Worm (Caenorhabditis elegans) whole organism, L1 larva: ENCODE results near the gene K02D10.1.

Source experiments
- C04F5.9 ChIP-seq: sonication (generic microtip); optimal IDR thresholded peaks from 2 replicates; lab custom pipeline; 2016; ENCODE audit warnings: missing genetic modification characterization, missing compliant biosample characterization
- C16A3.4 ChIP-seq: fragments of 150-350 bp; optimal IDR thresholded peaks from 2 replicates; lab custom pipeline; 2014; ENCODE audit warnings: missing biosample characterization, missing genetic modification characterization
- aly-2 ChIP-seq: fragments of 150-350 bp; optimal IDR thresholded peaks from 2 replicates; lab custom pipeline; 2014; ENCODE audit warnings: missing biosample characterization, missing genetic modification characterization
- blmp-1 ChIP-seq: fragments of 150-350 bp; optimal IDR thresholded peaks from 2 replicates; lab custom pipeline; 2014; ENCODE audit warnings: missing biosample characterization, missing genetic modification characterization
- ceh-82 ChIP-seq, 3 experiments: fragments of 150-350 bp in 1 of 3; sonication (generic microtip) in 2 of 3; optimal IDR thresholded peaks; 2 replicates each; lab custom pipeline; 2014 to 2017; ENCODE audit warnings: missing biosample characterization in 3 of 3, missing genetic modification characterization in 3 of 3
- ceh-88 ChIP-seq: fragments of 200-800 bp; sonication (Bioruptor generic); IDR thresholded peaks from 2 replicates; pipeline ENCODE4 v1.3.6; 2022; ENCODE audit warnings: missing genetic modification characterization, missing compliant biosample characterization
- ceh-90 ChIP-seq: sonication (generic microtip); optimal IDR thresholded peaks from 2 replicates; lab custom pipeline; 2016; ENCODE audit warnings: missing genetic modification characterization, missing compliant biosample characterization
- dsc-1 ChIP-seq: sonication (generic microtip); optimal IDR thresholded peaks from 2 replicates; lab custom pipeline; 2016; ENCODE audit warnings: mild to moderate bottlenecking, missing genetic modification characterization, missing compliant biosample characterization
- efl-3 ChIP-seq: fragments of 200-800 bp; sonication (Bioruptor generic); optimal IDR thresholded peaks from 2 replicates; lab custom pipeline; 2018; ENCODE audit warnings: mild to moderate bottlenecking, missing genetic modification characterization, missing compliant biosample characterization
- egl-13 ChIP-seq: sonication (generic microtip); optimal IDR thresholded peaks from 2 replicates; lab custom pipeline; 2016; ENCODE audit warnings: missing genotype, missing genetic modification reagents, missing genetic modification characterization, missing compliant biosample characterization
- egl-27 ChIP-seq, 2 experiments: fragments of 150-350 bp in 1 of 2; sonication (generic microtip); optimal IDR thresholded peaks; 3 replicates each; lab custom pipeline; 2017 to 2018; ENCODE audit warnings: missing biosample characterization in 2 of 2, missing genetic modification characterization in 2 of 2, missing genetic modification reagents in 2 of 2
- elt-2 ChIP-seq: sonication (generic microtip); optimal IDR thresholded peaks from 2 replicates; lab custom pipeline; 2016; ENCODE audit warnings: missing genetic modification characterization, mild to moderate bottlenecking, inconsistent platforms, missing compliant biosample characterization, missing genetic modification reagents
- elt-3 ChIP-seq, 6 experiments: fragments of 150-350 bp in 1 of 6; sonication (generic microtip); optimal IDR thresholded peaks; 2 replicates each; lab custom pipeline; 2017 to 2018; ENCODE audit warnings: missing biosample characterization in 6 of 6, missing genetic modification characterization in 6 of 6, inconsistent platforms in 1 of 6
- fkh-10 ChIP-seq: sonication (generic microtip); optimal IDR thresholded peaks from 2 replicates; lab custom pipeline; 2017; ENCODE audit warnings: missing biosample characterization, missing genetic modification reagents, missing genetic modification characterization
- hpl-2 ChIP-seq: fragments of 150-350 bp; optimal IDR thresholded peaks from 2 replicates; lab custom pipeline; 2014; ENCODE audit warnings: missing biosample characterization, missing genetic modification reagents, missing genetic modification characterization
- lin-13 ChIP-seq: fragments of 150-350 bp; optimal IDR thresholded peaks from 2 replicates; lab custom pipeline; 2014; ENCODE audit warnings: missing biosample characterization, missing genetic modification reagents, missing genetic modification characterization
- lin-14 ChIP-seq: fragments of 200-800 bp; sonication (Bioruptor generic); optimal IDR thresholded peaks from 2 replicates; lab custom pipeline; 2018; ENCODE audit warnings: mild to moderate bottlenecking, missing genetic modification characterization, moderate library complexity, missing compliant biosample characterization
- lin-15B ChIP-seq: fragments of 150-350 bp; sonication (generic microtip); optimal IDR thresholded peaks from 3 replicates; lab custom pipeline; 2014; ENCODE audit warnings: missing biosample characterization, missing genetic modification characterization
- lin-35 ChIP-seq, 2 experiments: fragments of 150-350 bp; optimal IDR thresholded peaks; 2 replicates each; lab custom pipeline; 2014; ENCODE audit warnings: missing biosample characterization in 2 of 2, missing genetic modification characterization in 2 of 2, missing genetic modification reagents in 2 of 2
- lin-39 ChIP-seq: fragments of 150-350 bp; optimal IDR thresholded peaks from 2 replicates; lab custom pipeline; 2014; ENCODE audit warnings: missing biosample characterization, missing genetic modification reagents, missing genetic modification characterization
- mab-9 ChIP-seq: fragments of 200-800 bp; sonication (Bioruptor generic); IDR thresholded peaks from 2 replicates; pipeline ENCODE4 v1.3.6; 2022; ENCODE audit warnings: missing genetic modification reagents, missing genetic modification characterization, missing compliant biosample characterization
- mdl-1 ChIP-seq, 2 experiments: fragments of 150-350 bp; optimal IDR thresholded peaks; 2 replicates each; lab custom pipeline; 2014 to 2017; ENCODE audit warnings: missing biosample characterization in 2 of 2, missing genetic modification characterization in 2 of 2, inconsistent platforms in 1 of 2
- mep-1 ChIP-seq: fragments of 150-350 bp; optimal IDR thresholded peaks from 2 replicates; lab custom pipeline; 2014; ENCODE audit warnings: missing biosample characterization, missing genetic modification characterization
- nhr-19 ChIP-seq: fragments of 200-800 bp; sonication (Bioruptor generic); conservative IDR thresholded peaks from 2 replicates; pipeline ENCODE4 v1.3.6; 2022; ENCODE audit warnings: missing genetic modification characterization, missing compliant biosample characterization
- nhr-20 ChIP-seq: sonication (generic microtip); optimal IDR thresholded peaks from 2 replicates; lab custom pipeline; 2016; ENCODE audit warnings: mild to moderate bottlenecking, missing genetic modification characterization, missing compliant biosample characterization
- nhr-47 ChIP-seq: sonication (generic microtip); optimal IDR thresholded peaks from 2 replicates; lab custom pipeline; 2016; ENCODE audit warnings: mild to moderate bottlenecking, missing genetic modification characterization, moderate library complexity, missing compliant biosample characterization
- nhr-71 ChIP-seq: sonication (generic microtip); optimal IDR thresholded peaks from 2 replicates; lab custom pipeline; 2016; ENCODE audit warnings: mild to moderate bottlenecking, missing genetic modification characterization, moderate library complexity, missing compliant biosample characterization
- nhr-76 ChIP-seq: sonication (generic microtip); optimal IDR thresholded peaks from 2 replicates; lab custom pipeline; 2017; ENCODE audit warnings: missing biosample characterization, missing genetic modification characterization
- nhr-84 ChIP-seq: sonication (generic microtip); optimal IDR thresholded peaks from 2 replicates; lab custom pipeline; 2017; ENCODE audit warnings: missing biosample characterization, missing genetic modification characterization
- nhr-85 ChIP-seq: sonication (generic microtip); peaks from one replicate; lab custom pipeline; 2016; ENCODE audit warnings: missing genetic modification characterization, inconsistent platforms, missing compliant biosample characterization
- pax-3 ChIP-seq: fragments of 200-800 bp; sonication (Bioruptor generic); optimal IDR thresholded peaks from 2 replicates; lab custom pipeline; 2018; ENCODE audit warnings: mild to moderate bottlenecking, missing genetic modification characterization, moderate library complexity, missing compliant biosample characterization
- snu-23 ChIP-seq: sonication (generic microtip); optimal IDR thresholded peaks from 2 replicates; lab custom pipeline; 2016; ENCODE audit warnings: missing genetic modification characterization, missing compliant biosample characterization
- tlp-1 ChIP-seq: fragments of 150-350 bp; optimal IDR thresholded peaks from 2 replicates; lab custom pipeline; 2014; ENCODE audit warnings: missing biosample characterization, missing genetic modification characterization
- unc-130 ChIP-seq: fragments of 150-350 bp; optimal IDR thresholded peaks from 2 replicates; lab custom pipeline; 2017; ENCODE audit warnings: missing biosample characterization, missing genetic modification characterization, inconsistent platforms
- unc-30 ChIP-seq: sonication (generic microtip); optimal IDR thresholded peaks from 2 replicates; lab custom pipeline; 2017; ENCODE audit warnings: missing biosample characterization, missing genetic modification characterization
- unc-62 ChIP-seq: fragments of 150-350 bp; optimal IDR thresholded peaks from 2 replicates; lab custom pipeline; 2014; ENCODE audit warnings: missing biosample characterization, missing genetic modification reagents, missing genetic modification characterization
- unc-98 ChIP-seq: fragments of 200-800 bp; sonication (Bioruptor generic); IDR thresholded peaks from 2 replicates; pipeline ENCODE4 v1.3.6; 2022; ENCODE audit warnings: missing genetic modification characterization, missing compliant biosample characterization
- vab-15 ChIP-seq: sonication (generic microtip); optimal IDR thresholded peaks from 2 replicates; lab custom pipeline; 2017; ENCODE audit warnings: missing genotype, mild to moderate bottlenecking, missing genetic modification characterization, missing compliant biosample characterization
- zag-1 ChIP-seq: fragments of 150-350 bp; optimal IDR thresholded peaks from 2 replicates; lab custom pipeline; 2014; ENCODE audit warnings: missing biosample characterization, missing genetic modification characterization
- ztf-4 ChIP-seq: fragments of 150-350 bp; optimal IDR thresholded peaks from 2 replicates; lab custom pipeline; 2014; ENCODE audit warnings: missing biosample characterization, missing genetic modification characterization

The K02D10.1 gene

DNA sequence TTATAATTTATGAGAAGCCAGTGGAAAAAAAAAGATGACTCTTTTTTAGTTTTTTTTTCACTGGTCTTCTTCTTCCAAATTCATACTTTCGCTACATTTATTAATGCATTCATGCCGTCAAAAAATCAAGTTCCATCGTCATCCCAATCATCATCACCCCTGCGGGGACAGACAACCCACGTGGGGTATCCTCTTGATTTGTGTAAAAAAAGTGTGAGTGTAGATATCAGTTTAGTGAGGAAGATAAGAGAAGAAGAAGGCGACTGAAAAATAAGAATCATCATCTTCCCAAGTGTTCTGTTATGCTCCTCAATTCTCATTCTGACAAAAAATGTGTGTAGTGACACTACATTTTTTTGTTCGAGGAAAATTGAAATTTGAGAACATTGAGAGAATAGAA is 37.4 kb upstream of the K02D10.1 start (continued):
- no peak for TF ChIP-seq hpl-2 (GFP tag; lab: Kevin White, UChicago)
- TF ChIP-seq lin-14 (GFP tag; lab: Kevin White, UChicago): peak; percentile 50
- TF ChIP-seq elt-3 (tag; optimal IDR thresholded peaks at IDR 0.05; lab: Kevin White, UChicago): peak in 1 of 6 experiments; percentile 54
- no peak for TF ChIP-seq unc-130 (tag; lab: Kevin White, UChicago)
- no peak for TF ChIP-seq unc-30 (tag; lab: Kevin White, UChicago)
- no peak for TF ChIP-seq elt-2 (tag; lab: Kevin White, UChicago)
- TF ChIP-seq mab-9: no peak
- no peak for TF ChIP-seq unc-98 (GFP tag; lab: Robert Waterston, UW)
- no peak for TF ChIP-seq egl-27 (tag; optimal IDR thresholded peaks at IDR 0.05; lab: Kevin White, UChicago)
- peak in 1 of 2 experiments; percentile 40 for TF ChIP-seq lin-35 (GFP tag; optimal IDR thresholded peaks at IDR 0.05; lab: Kevin White, UChicago)
- peak; percentile 45 for TF ChIP-seq nhr-71
- TF ChIP-seq lin-13 (GFP tag; lab: Kevin White, UChicago): no peak
- TF ChIP-seq ceh-82 (tag; optimal IDR thresholded peaks at IDR 0.05; lab: Kevin White, UChicago): no peak

DNA sequence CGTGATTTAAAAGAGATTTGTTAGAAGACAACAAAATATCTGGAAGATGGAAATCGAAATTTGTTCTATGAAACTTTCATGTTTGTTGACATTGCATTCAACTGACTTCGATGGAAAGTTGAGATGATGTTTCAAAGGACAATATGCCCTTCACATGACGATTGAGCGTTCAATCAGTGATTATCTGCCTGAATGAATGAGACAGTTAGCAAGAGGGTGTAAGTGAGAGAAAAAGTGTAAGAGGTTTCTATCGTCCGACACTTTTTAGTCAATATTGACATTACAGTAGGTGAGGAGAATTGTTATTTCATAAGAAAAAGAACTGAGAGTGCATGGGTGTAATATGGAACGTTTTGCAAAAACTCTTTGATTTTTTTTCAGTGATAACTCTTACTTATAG is 36.1 kb upstream of the K02D10.1 start:
- TF ChIP-seq pax-3 (tag; lab: Kevin White, UChicago): no peak
- TF ChIP-seq nhr-71: peak; percentile 13
- TF ChIP-seq unc-62 (GFP tag; lab: Kevin White, UChicago): no peak
- no peak for TF ChIP-seq efl-3 (GFP tag; lab: Kevin White, UChicago)
- TF ChIP-seq dsc-1 (tag; lab: Kevin White, UChicago): no peak
- no peak for TF ChIP-seq mep-1 (tag; lab: Kevin White, UChicago)
- TF ChIP-seq C16A3.4 (tag; lab: Kevin White, UChicago): peak; percentile 31
- TF ChIP-seq aly-2 (tag; lab: Kevin White, UChicago): no peak
- TF ChIP-seq elt-3 (tag; optimal IDR thresholded peaks at IDR 0.05; lab: Kevin White, UChicago): peak in 4 of 6 experiments; percentile 1 to 95 (median 32)
- peak in 1 of 2 experiments; percentile 68 for TF ChIP-seq lin-35 (GFP tag; optimal IDR thresholded peaks at IDR 0.05; lab: Kevin White, UChicago)
- TF ChIP-seq ceh-90 (tag; lab: Kevin White, UChicago): no peak
- no peak for TF ChIP-seq egl-27 (tag; optimal IDR thresholded peaks at IDR 0.05; lab: Kevin White, UChicago)
- no peak for TF ChIP-seq zag-1 (tag; lab: Kevin White, UChicago)
- peak; percentile 30 for TF ChIP-seq nhr-20 (tag; lab: Kevin White, UChicago)
- TF ChIP-seq snu-23 (GFP tag; lab: Kevin White, UChicago): peak; percentile 42
- peak; percentile 43 for TF ChIP-seq lin-14 (GFP tag; lab: Kevin White, UChicago)
- peak; percentile 75 for TF ChIP-seq blmp-1 (tag; lab: Kevin White, UChicago)
- no peak for TF ChIP-seq lin-15B (tag; lab: Kevin White, UChicago)
- no peak for TF ChIP-seq fkh-10 (GFP tag; lab: Kevin White, UChicago)
- TF ChIP-seq nhr-47: no peak
- no peak for TF ChIP-seq nhr-76 (tag; lab: Kevin White, UChicago)
- TF ChIP-seq nhr-85 (tag; lab: Kevin White, UChicago): peak; percentile 49
- peak; percentile 51 for TF ChIP-seq nhr-19 (GFP tag; lab: Robert Waterston, UW)
- TF ChIP-seq mdl-1 (tag; optimal IDR thresholded peaks at IDR 0.05; lab: Kevin White, UChicago): peak in 1 of 2 experiments; percentile 57
- TF ChIP-seq ztf-4 (tag; lab: Kevin White, UChicago): no peak
- no peak for TF ChIP-seq hpl-2 (GFP tag; lab: Kevin White, UChicago)
- TF ChIP-seq nhr-84 (tag; lab: Kevin White, UChicago): no peak

DNA sequence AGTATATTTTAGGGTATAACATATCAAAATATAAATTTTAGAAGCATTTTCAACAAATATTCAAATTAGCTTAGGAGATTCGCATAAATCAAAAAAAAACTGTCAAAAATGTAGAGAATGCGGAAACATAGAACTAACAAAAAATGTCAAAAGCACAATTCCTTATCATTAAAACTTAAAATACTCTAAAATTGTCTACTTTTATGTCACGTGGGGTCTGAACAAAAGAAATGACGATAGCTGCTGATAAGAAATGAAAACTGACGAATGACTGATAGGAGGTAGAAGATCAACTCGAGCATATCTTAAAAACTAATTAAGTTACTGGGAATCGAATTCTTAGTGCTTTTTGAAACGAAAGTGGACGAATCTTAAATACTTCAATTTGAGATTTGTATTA is 35.7 kb upstream of the K02D10.1 start:
- TF ChIP-seq fkh-10 (GFP tag; lab: Kevin White, UChicago) (no peak), ceh-88 (GFP tag; lab: Robert Waterston, UW) (no peak), tlp-1 (tag; lab: Kevin White, UChicago) (peak; percentile 49), lin-39 (tag; lab: Kevin White, UChicago) (no peak), lin-35 (GFP tag; optimal IDR thresholded peaks at IDR 0.05; lab: Kevin White, UChicago) (peak in 1 of 2 experiments; percentile 12), lin-15B (tag; lab: Kevin White, UChicago) (no peak), elt-2 (tag; lab: Kevin White, UChicago) (peak; percentile 89), nhr-20 (tag; lab: Kevin White, UChicago) (no peak), vab-15 (tag; lab: Kevin White, UChicago) (no peak), egl-13 (peak; percentile 20), C04F5.9 (no peak), mdl-1 (tag; optimal IDR thresholded peaks at IDR 0.05; lab: Kevin White, UChicago) (peak in 1 of 2 experiments; percentile 8)
